Fruit fly (Drosophila melanogaster): ENCODE data around the gene Ets97D.

DNA sequence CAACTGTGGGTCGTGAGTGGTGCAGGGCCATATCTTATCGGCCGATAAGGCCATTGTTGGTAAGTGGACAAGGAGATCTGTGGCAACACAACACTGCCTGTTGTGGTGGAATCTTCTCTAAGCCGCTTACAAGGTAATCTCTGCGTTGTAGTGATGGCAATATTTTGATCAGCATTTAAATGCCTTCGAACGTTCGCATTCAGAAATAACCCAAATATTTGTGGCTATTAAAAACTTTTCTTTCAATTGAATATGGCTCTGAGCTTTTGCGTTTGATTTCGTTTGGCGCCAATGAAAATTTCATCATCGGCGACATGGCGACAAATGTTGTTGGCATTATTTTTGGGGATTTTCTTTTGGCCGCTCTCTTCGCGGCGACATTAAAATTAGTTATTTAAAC, 22.2 kb downstream of the Ets97D start:
- TF ChIP-seq CTCF (optimal IDR thresholded peaks at IDR 0.05) = no peak
- TF ChIP-seq CG8478 (optimal IDR thresholded peaks at IDR 0.05) = no peak
